Fruit fly (Drosophila melanogaster): ENCODE data around the gene CG43965.
A peak's percentile ranks its signal among the peaks of the same experiment; 100 is the strongest.

The CG43965 gene

DNA sequence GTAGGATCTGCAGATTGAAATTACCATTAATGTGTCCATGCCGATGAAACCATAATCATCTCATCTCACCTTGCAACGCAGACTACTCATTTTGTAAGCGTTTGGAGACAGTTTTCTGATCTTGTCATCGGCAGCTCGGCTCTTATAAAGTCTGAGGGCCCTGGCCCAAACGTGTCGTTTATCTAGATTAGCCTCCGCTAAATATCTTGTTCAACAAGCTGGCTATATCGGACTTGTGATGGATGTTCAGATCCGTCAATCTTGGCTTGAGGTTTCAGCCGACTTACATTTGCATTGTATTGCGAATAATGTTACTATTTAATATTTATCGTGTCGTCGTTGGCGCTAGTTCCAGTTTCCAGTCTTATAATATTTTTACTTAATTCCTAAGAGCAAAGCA is at the start of gene CG43965:
CG43965 (minus strand) TSS at position 101 of the 400 bp plus-strand sequence.
- TF ChIP-seq Myc (optimal IDR thresholded peaks at IDR 0.05) (no peak), Dfd (GFP tag; optimal IDR thresholded peaks at IDR 0.05) (no peak), sv (GFP tag; optimal IDR thresholded peaks at IDR 0.05) (no peak), dmrt93B (GFP tag; optimal IDR thresholded peaks at IDR 0.05) (no peak), dl (GFP tag; optimal IDR thresholded peaks at IDR 0.05; ENCODE audit: insufficient read depth in 1 of 2, partially characterized antibody in 2 of 2) (no peak), lola (GFP tag; optimal IDR thresholded peaks at IDR 0.05) (no peak), pan (optimal IDR thresholded peaks at IDR 0.05) (no peak), tai (GFP tag; optimal IDR thresholded peaks at IDR 0.05) (no peak), br (GFP tag; optimal IDR thresholded peaks at IDR 0.05) (no peak), Vsx2 (GFP tag; optimal IDR thresholded peaks at IDR 0.05; ENCODE audit: partially characterized antibody) (no peak), HLH106 (tag; optimal IDR thresholded peaks at IDR 0.05) (no peak)

DNA sequence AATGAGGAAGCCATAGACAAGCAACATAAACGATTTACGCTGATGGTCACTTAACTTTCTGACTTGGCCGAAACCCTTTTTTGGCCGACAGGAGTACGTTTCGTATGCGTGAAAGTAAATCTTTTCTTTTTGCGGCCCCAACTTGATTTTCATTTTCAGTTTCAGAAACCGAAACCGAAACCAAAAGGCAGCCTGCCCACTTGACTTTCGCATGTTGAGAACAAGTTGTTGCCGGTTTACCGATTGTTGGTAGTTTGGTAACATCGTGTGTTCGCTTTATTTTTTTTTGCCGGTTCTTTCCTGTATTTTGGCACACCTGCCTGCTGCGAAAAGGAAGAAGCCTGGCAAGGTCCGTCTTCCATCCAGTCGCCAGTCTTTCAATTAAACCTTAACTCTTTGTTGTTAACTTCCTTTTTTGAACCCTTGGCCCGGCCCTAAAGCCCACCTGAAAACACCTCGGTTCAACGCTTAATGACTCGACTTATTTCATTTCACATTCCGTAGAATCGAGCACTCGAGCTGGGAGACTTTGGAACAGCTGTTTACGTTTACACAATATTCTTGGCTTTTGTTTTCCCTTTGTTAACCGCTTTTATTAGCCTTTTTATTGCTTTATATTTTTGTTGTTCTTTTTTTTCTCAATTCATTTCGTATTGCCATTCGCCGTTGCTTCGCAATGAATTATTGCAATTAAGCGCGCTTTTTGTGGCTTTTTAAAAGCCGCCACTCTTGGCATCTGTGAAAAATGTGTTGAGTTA is 49.6 kb upstream of the CG43965 start:
- no peak for TF ChIP-seq h (GFP tag; optimal IDR thresholded peaks at IDR 0.05)
- TF ChIP-seq dl (GFP tag; optimal IDR thresholded peaks at IDR 0.05; ENCODE audit: insufficient read depth in 1 of 2, partially characterized antibody in 2 of 2): no peak
- TF ChIP-seq N (GFP tag; optimal IDR thresholded peaks at IDR 0.05): no peak
- TF ChIP-seq dsf (GFP tag; optimal IDR thresholded peaks at IDR 0.05; ENCODE audit: borderline replicate concordance): no peak
- TF ChIP-seq CG32264 (GFP tag; optimal IDR thresholded peaks at IDR 0.05): no peak
- TF ChIP-seq Mio (GFP tag; optimal IDR thresholded peaks at IDR 0.05): no peak
- TF ChIP-seq Sp1 (GFP tag; optimal IDR thresholded peaks at IDR 0.05): peak; percentile 44
- no peak for TF ChIP-seq CG9705 (GFP tag; optimal IDR thresholded peaks at IDR 0.05)
- no peak for TF ChIP-seq pan (optimal IDR thresholded peaks at IDR 0.05)
- TF ChIP-seq sv (GFP tag; optimal IDR thresholded peaks at IDR 0.05): no peak
- no peak for TF ChIP-seq Hr78 (GFP tag; optimal IDR thresholded peaks at IDR 0.05)
- TF ChIP-seq psq (GFP tag; optimal IDR thresholded peaks at IDR 0.05): peak; percentile 74
- TF ChIP-seq foxo (GFP tag; optimal IDR thresholded peaks at IDR 0.05): no peak
- no peak for TF ChIP-seq Rel (GFP tag; optimal IDR thresholded peaks at IDR 0.05)
- TF ChIP-seq Rel (tag; optimal IDR thresholded peaks at IDR 0.05): peak; percentile 2
- peak; percentile 5 for TF ChIP-seq Vsx2 (GFP tag; optimal IDR thresholded peaks at IDR 0.05; ENCODE audit: partially characterized antibody)
- TF ChIP-seq GATAd (GFP tag; optimal IDR thresholded peaks at IDR 0.05): no peak
- no peak for TF ChIP-seq brk (GFP tag; optimal IDR thresholded peaks at IDR 0.05)
- no peak for TF ChIP-seq ey (GFP tag; optimal IDR thresholded peaks at IDR 0.05)
- TF ChIP-seq Jra (GFP tag; optimal IDR thresholded peaks at IDR 0.05): no peak
- TF ChIP-seq fru (GFP tag; optimal IDR thresholded peaks at IDR 0.05): peak; percentile 40
- TF ChIP-seq Myc (optimal IDR thresholded peaks at IDR 0.05): no peak
- TF ChIP-seq Dfd (GFP tag; optimal IDR thresholded peaks at IDR 0.05): no peak
- TF ChIP-seq HLH106 (tag; optimal IDR thresholded peaks at IDR 0.05): no peak
- peak; percentile 10 for TF ChIP-seq br (GFP tag; optimal IDR thresholded peaks at IDR 0.05)
- peak; percentile 10 for TF ChIP-seq Hnf4 (GFP tag; optimal IDR thresholded peaks at IDR 0.05)
- TF ChIP-seq sage (GFP tag; optimal IDR thresholded peaks at IDR 0.05): no peak
- no peak for TF ChIP-seq tai (GFP tag; optimal IDR thresholded peaks at IDR 0.05)
- no peak for TF ChIP-seq Hr83 (GFP tag; optimal IDR thresholded peaks at IDR 0.05; ENCODE audit: poor library complexity, severe bottlenecking)
- no peak for TF ChIP-seq woc (GFP tag; optimal IDR thresholded peaks at IDR 0.05)
- peak; percentile 49 for TF ChIP-seq CrebA (GFP tag; optimal IDR thresholded peaks at IDR 0.05; ENCODE audit: borderline replicate concordance)
- no peak for TF ChIP-seq Abd-B (GFP tag; optimal IDR thresholded peaks at IDR 0.05)
- no peak for TF ChIP-seq dmrt93B (GFP tag; optimal IDR thresholded peaks at IDR 0.05)
- TF ChIP-seq lola (GFP tag; optimal IDR thresholded peaks at IDR 0.05): no peak
- TF ChIP-seq Dif (GFP tag; optimal IDR thresholded peaks at IDR 0.05; ENCODE audit: partially characterized antibody): no peak
- TF ChIP-seq rgr (GFP tag; optimal IDR thresholded peaks at IDR 0.05): peak; percentile 25
- TF ChIP-seq usp (GFP tag; optimal IDR thresholded peaks at IDR 0.05): no peak
- TF ChIP-seq OdsH (GFP tag; optimal IDR thresholded peaks at IDR 0.05): no peak
- TF ChIP-seq jim (GFP tag; optimal IDR thresholded peaks at IDR 0.05): no peak
